Worm (Caenorhabditis elegans) whole organism, L1 larva: ENCODE measurements around the gene bath-37.

ENCODE experiments used
- C04F5.9 ChIP-seq: sonication (generic microtip); optimal IDR thresholded peaks from 2 replicates; lab custom pipeline; 2016; ENCODE audit warnings: missing genetic modification characterization, missing compliant biosample characterization
- C16A3.4 ChIP-seq: fragments of 150-350 bp; optimal IDR thresholded peaks from 2 replicates; lab custom pipeline; 2014; ENCODE audit warnings: missing biosample characterization, missing genetic modification characterization
- C34B4.2 ChIP-seq: sonication (generic microtip); optimal IDR thresholded peaks from 2 replicates; lab custom pipeline; 2017; ENCODE audit warnings: mild to moderate bottlenecking, missing genetic modification characterization, missing compliant biosample characterization
- aha-1 ChIP-seq: fragments of 150-350 bp; optimal IDR thresholded peaks from 2 replicates; lab custom pipeline; 2014; ENCODE audit warnings: missing biosample characterization, missing genetic modification characterization
- ama-1 ChIP-seq: fragments of 150-350 bp; optimal IDR thresholded peaks from 2 replicates; lab custom pipeline; 2014
- ceh-63 ChIP-seq: fragments of 200-800 bp; sonication (Bioruptor generic); optimal IDR thresholded peaks from 2 replicates; lab custom pipeline; 2018; ENCODE audit warnings: mild to moderate bottlenecking, missing genetic modification characterization, missing compliant biosample characterization
- ceh-82 ChIP-seq, 3 experiments: fragments of 150-350 bp in 1 of 3; sonication (generic microtip) in 2 of 3; optimal IDR thresholded peaks; 2 replicates each; lab custom pipeline; 2014 to 2017; ENCODE audit warnings: missing biosample characterization in 3 of 3, missing genetic modification characterization in 3 of 3
- ceh-88 ChIP-seq: fragments of 200-800 bp; sonication (Bioruptor generic); IDR thresholded peaks from 2 replicates; pipeline ENCODE4 v1.3.6; 2022; ENCODE audit warnings: missing genetic modification characterization, missing compliant biosample characterization
- ces-1 ChIP-seq: fragments of 150-350 bp; optimal IDR thresholded peaks from 2 replicates; lab custom pipeline; 2014; ENCODE audit warnings: missing biosample characterization, missing genetic modification reagents, missing genetic modification characterization
- efl-1 ChIP-seq, 4 experiments: fragments of 150-350 bp; optimal IDR thresholded peaks in 3 of 4; peaks in 1 of 4; 1 replicate in 1 of 4; 2 replicates in 3 of 4; lab custom pipeline; 2014; ENCODE audit warnings: missing biosample characterization in 2 of 4, missing genetic modification characterization in 2 of 4, missing genetic modification reagents in 2 of 4
- efl-3 ChIP-seq: fragments of 200-800 bp; sonication (Bioruptor generic); optimal IDR thresholded peaks from 2 replicates; lab custom pipeline; 2018; ENCODE audit warnings: mild to moderate bottlenecking, missing genetic modification characterization, missing compliant biosample characterization
- egl-27 ChIP-seq, 2 experiments: fragments of 150-350 bp in 1 of 2; sonication (generic microtip); optimal IDR thresholded peaks; 3 replicates each; lab custom pipeline; 2017 to 2018; ENCODE audit warnings: missing biosample characterization in 2 of 2, missing genetic modification characterization in 2 of 2, missing genetic modification reagents in 2 of 2
- elt-3 ChIP-seq, 6 experiments: fragments of 150-350 bp in 1 of 6; sonication (generic microtip); optimal IDR thresholded peaks; 2 replicates each; lab custom pipeline; 2017 to 2018; ENCODE audit warnings: missing biosample characterization in 6 of 6, missing genetic modification characterization in 6 of 6, inconsistent platforms in 1 of 6
- ets-5 ChIP-seq: fragments of 200-800 bp; sonication (Bioruptor generic); IDR thresholded peaks from 2 replicates; pipeline ENCODE4 v1.3.6; 2022; ENCODE audit warnings: missing genetic modification characterization, missing compliant biosample characterization
- fkh-10 ChIP-seq: sonication (generic microtip); optimal IDR thresholded peaks from 2 replicates; lab custom pipeline; 2017; ENCODE audit warnings: missing biosample characterization, missing genetic modification reagents, missing genetic modification characterization
- hlh-4 ChIP-seq: sonication (generic microtip); optimal IDR thresholded peaks from 2 replicates; lab custom pipeline; 2016; ENCODE audit warnings: mild to moderate bottlenecking, missing genetic modification characterization, missing compliant biosample characterization
- hpl-2 ChIP-seq: fragments of 150-350 bp; optimal IDR thresholded peaks from 2 replicates; lab custom pipeline; 2014; ENCODE audit warnings: missing biosample characterization, missing genetic modification reagents, missing genetic modification characterization
- irx-1 ChIP-seq: sonication (generic microtip); optimal IDR thresholded peaks from 2 replicates; lab custom pipeline; 2016; ENCODE audit warnings: missing genetic modification characterization, missing compliant biosample characterization
- isw-1 ChIP-seq: fragments of 200-800 bp; sonication (Bioruptor generic); IDR thresholded peaks from 2 replicates; pipeline ENCODE4 v1.3.6; 2022; ENCODE audit warnings: missing genetic modification characterization, missing compliant biosample characterization
- jun-1 ChIP-seq: fragments of 150-350 bp; optimal IDR thresholded peaks from 2 replicates; lab custom pipeline; 2014; ENCODE audit warnings: missing biosample characterization, missing genetic modification reagents, missing genetic modification characterization
- lin-13 ChIP-seq: fragments of 150-350 bp; optimal IDR thresholded peaks from 2 replicates; lab custom pipeline; 2014; ENCODE audit warnings: missing biosample characterization, missing genetic modification reagents, missing genetic modification characterization
- lin-14 ChIP-seq: fragments of 200-800 bp; sonication (Bioruptor generic); optimal IDR thresholded peaks from 2 replicates; lab custom pipeline; 2018; ENCODE audit warnings: mild to moderate bottlenecking, missing genetic modification characterization, moderate library complexity, missing compliant biosample characterization
- lin-35 ChIP-seq, 2 experiments: fragments of 150-350 bp; optimal IDR thresholded peaks; 2 replicates each; lab custom pipeline; 2014; ENCODE audit warnings: missing biosample characterization in 2 of 2, missing genetic modification characterization in 2 of 2, missing genetic modification reagents in 2 of 2
- lin-39 ChIP-seq: fragments of 150-350 bp; optimal IDR thresholded peaks from 2 replicates; lab custom pipeline; 2014; ENCODE audit warnings: missing biosample characterization, missing genetic modification reagents, missing genetic modification characterization
- lsy-2 ChIP-seq, 2 experiments: fragments of 150-350 bp; optimal IDR thresholded peaks; 2 replicates each; lab custom pipeline; 2014; ENCODE audit warnings: missing biosample characterization in 2 of 2, missing genetic modification characterization in 2 of 2
- mab-9 ChIP-seq: fragments of 200-800 bp; sonication (Bioruptor generic); IDR thresholded peaks from 2 replicates; pipeline ENCODE4 v1.3.6; 2022; ENCODE audit warnings: missing genetic modification reagents, missing genetic modification characterization, missing compliant biosample characterization
- nhr-19 ChIP-seq: fragments of 200-800 bp; sonication (Bioruptor generic); conservative IDR thresholded peaks from 2 replicates; pipeline ENCODE4 v1.3.6; 2022; ENCODE audit warnings: missing genetic modification characterization, missing compliant biosample characterization
- nhr-20 ChIP-seq: sonication (generic microtip); optimal IDR thresholded peaks from 2 replicates; lab custom pipeline; 2016; ENCODE audit warnings: mild to moderate bottlenecking, missing genetic modification characterization, missing compliant biosample characterization
- nhr-237 ChIP-seq: fragments of 150-350 bp; optimal IDR thresholded peaks from 2 replicates; lab custom pipeline; 2014; ENCODE audit warnings: missing biosample characterization, missing genetic modification characterization
- nhr-28 ChIP-seq: fragments of 150-350 bp; optimal IDR thresholded peaks from 2 replicates; lab custom pipeline; 2014; ENCODE audit warnings: missing biosample characterization, missing genetic modification characterization
- nhr-47 ChIP-seq: sonication (generic microtip); optimal IDR thresholded peaks from 2 replicates; lab custom pipeline; 2016; ENCODE audit warnings: mild to moderate bottlenecking, missing genetic modification characterization, moderate library complexity, missing compliant biosample characterization
- nhr-71 ChIP-seq: sonication (generic microtip); optimal IDR thresholded peaks from 2 replicates; lab custom pipeline; 2016; ENCODE audit warnings: mild to moderate bottlenecking, missing genetic modification characterization, moderate library complexity, missing compliant biosample characterization
- nhr-76 ChIP-seq: sonication (generic microtip); optimal IDR thresholded peaks from 2 replicates; lab custom pipeline; 2017; ENCODE audit warnings: missing biosample characterization, missing genetic modification characterization
- nhr-77 ChIP-seq: fragments of 150-350 bp; optimal IDR thresholded peaks from 2 replicates; lab custom pipeline; 2014; ENCODE audit warnings: missing biosample characterization, missing genetic modification characterization
- nhr-84 ChIP-seq: sonication (generic microtip); optimal IDR thresholded peaks from 2 replicates; lab custom pipeline; 2017; ENCODE audit warnings: missing biosample characterization, missing genetic modification characterization
- nhr-85 ChIP-seq: sonication (generic microtip); peaks from one replicate; lab custom pipeline; 2016; ENCODE audit warnings: missing genetic modification characterization, inconsistent platforms, missing compliant biosample characterization
- nhr-90 ChIP-seq: sonication (generic microtip); optimal IDR thresholded peaks from 2 replicates; lab custom pipeline; 2016; ENCODE audit warnings: mild to moderate bottlenecking, missing genetic modification characterization, missing compliant biosample characterization; ENCODE audit not compliant: poor library complexity
- pag-3 ChIP-seq: sonication (generic microtip); optimal IDR thresholded peaks from 2 replicates; lab custom pipeline; 2017; ENCODE audit warnings: missing genetic modification characterization, mild to moderate bottlenecking, missing compliant biosample characterization, antibody characterized with exemption, borderline replicate concordance; ENCODE audit not compliant: insufficient read depth
- rnt-1 ChIP-seq: sonication (generic microtip); optimal IDR thresholded peaks from 2 replicates; lab custom pipeline; 2016; ENCODE audit warnings: mild to moderate bottlenecking, missing genetic modification characterization, moderate library complexity, missing compliant biosample characterization
- skn-1 ChIP-seq: fragments of 150-350 bp; optimal IDR thresholded peaks from 2 replicates; lab custom pipeline; 2014; ENCODE audit warnings: missing biosample characterization, missing genetic modification characterization
- snpc-4 ChIP-seq: fragments of 150-350 bp; optimal IDR thresholded peaks from 2 replicates; lab custom pipeline; 2014; ENCODE audit warnings: missing biosample characterization, missing genetic modification characterization
- snu-23 ChIP-seq: sonication (generic microtip); optimal IDR thresholded peaks from 2 replicates; lab custom pipeline; 2016; ENCODE audit warnings: missing genetic modification characterization, missing compliant biosample characterization
- tbx-2 ChIP-seq: sonication (generic microtip); optimal IDR thresholded peaks from 2 replicates; lab custom pipeline; 2016; ENCODE audit warnings: missing genetic modification characterization, missing compliant biosample characterization
- tlp-1 ChIP-seq: fragments of 150-350 bp; optimal IDR thresholded peaks from 2 replicates; lab custom pipeline; 2014; ENCODE audit warnings: missing biosample characterization, missing genetic modification characterization
- unc-30 ChIP-seq: sonication (generic microtip); optimal IDR thresholded peaks from 2 replicates; lab custom pipeline; 2017; ENCODE audit warnings: missing biosample characterization, missing genetic modification characterization
- unc-62 ChIP-seq: fragments of 150-350 bp; optimal IDR thresholded peaks from 2 replicates; lab custom pipeline; 2014; ENCODE audit warnings: missing biosample characterization, missing genetic modification reagents, missing genetic modification characterization
- unc-86 ChIP-seq: sonication (generic microtip); optimal IDR thresholded peaks from 2 replicates; lab custom pipeline; 2016; ENCODE audit warnings: missing genetic modification characterization, missing compliant biosample characterization
- unc-98 ChIP-seq: fragments of 200-800 bp; sonication (Bioruptor generic); IDR thresholded peaks from 2 replicates; pipeline ENCODE4 v1.3.6; 2022; ENCODE audit warnings: missing genetic modification characterization, missing compliant biosample characterization
- zag-1 ChIP-seq: fragments of 150-350 bp; optimal IDR thresholded peaks from 2 replicates; lab custom pipeline; 2014; ENCODE audit warnings: missing biosample characterization, missing genetic modification characterization
- zip-4 ChIP-seq: fragments of 200-800 bp; sonication (Bioruptor generic); optimal IDR thresholded peaks from 2 replicates; lab custom pipeline; 2018; ENCODE audit warnings: mild to moderate bottlenecking, missing genetic modification characterization, moderate library complexity, missing compliant biosample characterization
- ztf-11 ChIP-seq, 2 experiments: sonication (generic microtip); optimal IDR thresholded peaks; 2 replicates each; lab custom pipeline; 2016 to 2017; ENCODE audit warnings: missing genetic modification characterization in 2 of 2, missing biosample characterization in 1 of 2, missing compliant biosample characterization in 1 of 2

The bath-37 gene

ce11 chrIV:12113056-12113455 is 44.4 kb downstream of the bath-37 start (continued):
- TF ChIP-seq nhr-76 (no peak), pag-3 (peak; percentile 93), ama-1 (lab: Kevin White, UChicago) (no peak), zip-4 (GFP tag; lab: Kevin White, UChicago) (no peak), fkh-10 (GFP tag; lab: Kevin White, UChicago) (no peak)

ce11 chrIV:12114498-12114897 is 45.8 kb downstream of the bath-37 start:
- TF ChIP-seq nhr-84 (tag; lab: Kevin White, UChicago): no peak
- TF ChIP-seq lin-14 (GFP tag; lab: Kevin White, UChicago): peak; percentile 84
- TF ChIP-seq ama-1 (lab: Kevin White, UChicago): no peak
- TF ChIP-seq ces-1: no peak
- peak in 1 of 2 experiments; percentile 45 for TF ChIP-seq lsy-2 (tag; optimal IDR thresholded peaks at IDR 0.05; lab: Kevin White, UChicago)
- no peak for TF ChIP-seq nhr-85 (tag; lab: Kevin White, UChicago)
- TF ChIP-seq ceh-82 (tag; optimal IDR thresholded peaks at IDR 0.05; lab: Kevin White, UChicago): peak in 1 of 3 experiments; percentile 6
- no peak for TF ChIP-seq C16A3.4 (tag; lab: Kevin White, UChicago)
- no peak for TF ChIP-seq lin-35 (GFP tag; optimal IDR thresholded peaks at IDR 0.05; lab: Kevin White, UChicago)
- TF ChIP-seq snu-23 (GFP tag; lab: Kevin White, UChicago): peak; percentile 28
- TF ChIP-seq hlh-4: no peak
- TF ChIP-seq snpc-4 (tag; lab: Kevin White, UChicago): no peak
- TF ChIP-seq unc-86: no peak
- no peak for TF ChIP-seq pag-3
- peak in 1 of 2 experiments; percentile 5 for TF ChIP-seq efl-1 (optimal IDR thresholded peaks at IDR 0.05; lab: Kevin White, UChicago)
- no peak for TF ChIP-seq efl-1 (GFP tag; optimal IDR thresholded peaks at IDR 0.05 in 1 of 2; lab: Kevin White, UChicago)
- TF ChIP-seq isw-1: no peak
- TF ChIP-seq aha-1 (tag; lab: Kevin White, UChicago): no peak
- TF ChIP-seq tbx-2 (tag; lab: Kevin White, UChicago): peak; percentile 19
- TF ChIP-seq skn-1 (tag; lab: Kevin White, UChicago): no peak
- TF ChIP-seq ets-5: no peak
- TF ChIP-seq egl-27 (tag; optimal IDR thresholded peaks at IDR 0.05; lab: Kevin White, UChicago): no peak
- no peak for TF ChIP-seq lin-13 (GFP tag; lab: Kevin White, UChicago)
- no peak for TF ChIP-seq efl-3 (GFP tag; lab: Kevin White, UChicago)
- no peak for TF ChIP-seq hpl-2
- peak; percentile 38 for TF ChIP-seq nhr-47 (tag; lab: Kevin White, UChicago)
- TF ChIP-seq jun-1: no peak
- TF ChIP-seq unc-30 (tag; lab: Kevin White, UChicago): no peak
- TF ChIP-seq C34B4.2 (tag; lab: Kevin White, UChicago): no peak
- no peak for TF ChIP-seq C04F5.9 (tag; lab: Kevin White, UChicago)
- TF ChIP-seq zip-4 (GFP tag; lab: Kevin White, UChicago): no peak
- no peak for TF ChIP-seq elt-3 (tag; optimal IDR thresholded peaks at IDR 0.05; lab: Kevin White, UChicago)
- TF ChIP-seq lin-39 (tag; lab: Kevin White, UChicago): no peak
- TF ChIP-seq nhr-28 (tag; lab: Kevin White, UChicago): no peak
- no peak for TF ChIP-seq nhr-77
- TF ChIP-seq fkh-10 (GFP tag; lab: Kevin White, UChicago): peak; percentile 76
- TF ChIP-seq nhr-20 (tag; lab: Kevin White, UChicago): no peak
- TF ChIP-seq ztf-11 (tag; optimal IDR thresholded peaks at IDR 0.05; lab: Kevin White, UChicago): no peak
- no peak for TF ChIP-seq mab-9 (GFP tag; lab: Robert Waterston, UW)
- TF ChIP-seq rnt-1 (tag; lab: Kevin White, UChicago): peak; percentile 28
- TF ChIP-seq zag-1 (tag; lab: Kevin White, UChicago): no peak
- no peak for TF ChIP-seq ceh-88
- no peak for TF ChIP-seq irx-1 (tag; lab: Kevin White, UChicago)
- TF ChIP-seq nhr-71 (tag; lab: Kevin White, UChicago): peak; percentile 51
- no peak for TF ChIP-seq nhr-19 (GFP tag; lab: Robert Waterston, UW)
- no peak for TF ChIP-seq tlp-1 (tag; lab: Kevin White, UChicago)
- no peak for TF ChIP-seq unc-62 (GFP tag; lab: Kevin White, UChicago)
- TF ChIP-seq nhr-237 (tag; lab: Kevin White, UChicago): no peak
- TF ChIP-seq nhr-90: no peak
- no peak for TF ChIP-seq unc-98 (GFP tag; lab: Robert Waterston, UW)
- peak; percentile 56 for TF ChIP-seq ceh-63 (GFP tag; lab: Kevin White, UChicago)
